Fruit fly (Drosophila melanogaster): ENCODE data around the gene Exo70.
A peak's percentile ranks its signal among the peaks of the same experiment; 100 is the strongest.

The Exo70 gene

dm6 chr3L:8374107-8374506, 37.5 kb upstream of the Exo70 start:
- no peak for TF ChIP-seq Pif1B (GFP tag; optimal IDR thresholded peaks at IDR 0.05)
- no peak for TF ChIP-seq CG15710 (tag; optimal IDR thresholded peaks at IDR 0.05)
- TF ChIP-seq Snoo (tag; optimal IDR thresholded peaks at IDR 0.05) = no peak
- TF ChIP-seq Ets98B (GFP tag; IDR thresholded peaks at IDR 0.05) = no peak
- TF ChIP-seq CG12605 (GFP tag; IDR thresholded peaks at IDR 0.05) = no peak
- no peak for TF ChIP-seq CG8301 (tag; optimal IDR thresholded peaks at IDR 0.05)
- TF ChIP-seq CG4496 (GFP tag; IDR thresholded peaks at IDR 0.05) = no peak
- no peak for TF ChIP-seq CG32121 (GFP tag; IDR thresholded peaks at IDR 0.05)
- TF ChIP-seq D1 (tag; optimal IDR thresholded peaks at IDR 0.05) = no peak
- TF ChIP-seq Pif1A (GFP tag; optimal IDR thresholded peaks at IDR 0.05) = no peak
- no peak for TF ChIP-seq fd96Ca (GFP tag; IDR thresholded peaks at IDR 0.05)
- no peak for TF ChIP-seq CG10348 (GFP tag; IDR thresholded peaks at IDR 0.05)

dm6 chr3L:8379161-8379560, 32.5 kb upstream of the Exo70 start:
- TF ChIP-seq CG10348 (GFP tag; IDR thresholded peaks at IDR 0.05) = no peak
- TF ChIP-seq Pif1B (GFP tag; optimal IDR thresholded peaks at IDR 0.05) = no peak
- no peak for TF ChIP-seq CG4496 (GFP tag; IDR thresholded peaks at IDR 0.05)
- no peak for TF ChIP-seq fd96Ca (GFP tag; IDR thresholded peaks at IDR 0.05)
- TF ChIP-seq rn (GFP tag; IDR thresholded peaks at IDR 0.05) = no peak
- TF ChIP-seq Pif1A (GFP tag; optimal IDR thresholded peaks at IDR 0.05) = no peak
- TF ChIP-seq CG9948 (tag; optimal IDR thresholded peaks at IDR 0.05) = no peak
- TF ChIP-seq CG34367 (tag; optimal IDR thresholded peaks at IDR 0.05) = no peak
- TF ChIP-seq CG12605 (GFP tag; IDR thresholded peaks at IDR 0.05) = no peak
- no peak for TF ChIP-seq CG15710 (tag; optimal IDR thresholded peaks at IDR 0.05)
- no peak for TF ChIP-seq CG17806 (tag; optimal IDR thresholded peaks at IDR 0.05)
- no peak for TF ChIP-seq EcR (GFP tag; optimal IDR thresholded peaks at IDR 0.05)
- no peak for TF ChIP-seq CG8301 (tag; optimal IDR thresholded peaks at IDR 0.05)
- no peak for TF ChIP-seq CG14655 (GFP tag; optimal IDR thresholded peaks at IDR 0.05)
- TF ChIP-seq gl (tag; optimal IDR thresholded peaks at IDR 0.05) = no peak

- peak; percentile 43 for TF ChIP-seq Pif1A (GFP tag; optimal IDR thresholded peaks at IDR 0.05)
- 0 out of 2 replicates have a peak, but pooled peaks have one; percentile 14 for TF ChIP-seq Ets98B (GFP tag; IDR thresholded peaks at IDR 0.05)
- peak; percentile 32 for TF ChIP-seq CG8301 (tag; optimal IDR thresholded peaks at IDR 0.05)
- TF ChIP-seq Pif1B (GFP tag; optimal IDR thresholded peaks at IDR 0.05) = peak; percentile 12
- TF ChIP-seq CG14655 (GFP tag; optimal IDR thresholded peaks at IDR 0.05) = peak; percentile 21
- TF ChIP-seq EcR (GFP tag; optimal IDR thresholded peaks at IDR 0.05) = no peak
- TF ChIP-seq CG34367 (tag; optimal IDR thresholded peaks at IDR 0.05) = no peak
- 0 out of 2 replicates have a peak, but pooled peaks have one; percentile 13 for TF ChIP-seq CG10348 (GFP tag; IDR thresholded peaks at IDR 0.05)
- TF ChIP-seq CG12605 (GFP tag; IDR thresholded peaks at IDR 0.05) = no peak
- TF ChIP-seq gl (tag; optimal IDR thresholded peaks at IDR 0.05) = no peak
- no peak for TF ChIP-seq CG17806 (tag; optimal IDR thresholded peaks at IDR 0.05)
- no peak for TF ChIP-seq rn (GFP tag; IDR thresholded peaks at IDR 0.05)
- no peak for TF ChIP-seq CG4496 (GFP tag; IDR thresholded peaks at IDR 0.05)
- TF ChIP-seq CG13204 (GFP tag; optimal IDR thresholded peaks at IDR 0.05) = no peak
- TF ChIP-seq CG9948 (tag; optimal IDR thresholded peaks at IDR 0.05) = no peak
- TF ChIP-seq Snoo (tag; optimal IDR thresholded peaks at IDR 0.05) = no peak
- TF ChIP-seq CG8159 (tag; optimal IDR thresholded peaks at IDR 0.05) = no peak
- TF ChIP-seq fd96Ca (GFP tag; IDR thresholded peaks at IDR 0.05) = peak; percentile 30; the same call in 1 of the 3 replicates
- TF ChIP-seq D1 (tag; optimal IDR thresholded peaks at IDR 0.05) = no peak
- no peak for TF ChIP-seq CG32121 (GFP tag; IDR thresholded peaks at IDR 0.05)
- TF ChIP-seq CG15710 (tag; optimal IDR thresholded peaks at IDR 0.05) = no peak
Measured at dm6 chr3L:8383968-8384367, 27.7 kb upstream of the Exo70 start.

- TF ChIP-seq gl (tag; optimal IDR thresholded peaks at IDR 0.05) (peak; percentile 44), EcR (GFP tag; optimal IDR thresholded peaks at IDR 0.05) (no peak), rn (GFP tag; IDR thresholded peaks at IDR 0.05) (no peak), CG15710 (tag; optimal IDR thresholded peaks at IDR 0.05) (peak; percentile 86), CG8159 (tag; optimal IDR thresholded peaks at IDR 0.05) (peak; percentile 90), CG13204 (GFP tag; optimal IDR thresholded peaks at IDR 0.05) (peak; percentile 54), Pif1A (GFP tag; optimal IDR thresholded peaks at IDR 0.05) (peak; percentile 86), fd96Ca (GFP tag; IDR thresholded peaks at IDR 0.05) (peak; percentile 79), CG17806 (tag; optimal IDR thresholded peaks at IDR 0.05) (peak; percentile 79), D1 (tag; optimal IDR thresholded peaks at IDR 0.05) (peak; percentile 69), CG34367 (tag; optimal IDR thresholded peaks at IDR 0.05) (peak; percentile 81), Ets98B (GFP tag; IDR thresholded peaks at IDR 0.05) (peak; percentile 64), CG32121 (GFP tag; IDR thresholded peaks at IDR 0.05) (peak; percentile 13; the same call in 1 of the 2 replicates), Snoo (tag; optimal IDR thresholded peaks at IDR 0.05) (peak; percentile 67), Pif1B (GFP tag; optimal IDR thresholded peaks at IDR 0.05) (peak; percentile 85), CG12605 (GFP tag; IDR thresholded peaks at IDR 0.05) (peak; percentile 63; the same call in 1 of the 2 replicates), CG8301 (tag; optimal IDR thresholded peaks at IDR 0.05) (peak; percentile 91), CG10348 (GFP tag; IDR thresholded peaks at IDR 0.05) (no peak), CG14655 (GFP tag; optimal IDR thresholded peaks at IDR 0.05) (peak; percentile 93), CG9948 (tag; optimal IDR thresholded peaks at IDR 0.05) (peak; percentile 86), CG4496 (GFP tag; IDR thresholded peaks at IDR 0.05) (peak; percentile 41; the same call in 2 of the 3 replicates)
Measured at dm6 chr3L:8385055-8385454, 26.6 kb upstream of the Exo70 start.

- TF ChIP-seq D1 (tag; optimal IDR thresholded peaks at IDR 0.05) (no peak), CG13204 (GFP tag; optimal IDR thresholded peaks at IDR 0.05) (no peak), fd96Ca (GFP tag; IDR thresholded peaks at IDR 0.05) (no peak), Snoo (tag; optimal IDR thresholded peaks at IDR 0.05) (no peak), CG12605 (GFP tag; IDR thresholded peaks at IDR 0.05) (no peak), CG8159 (tag; optimal IDR thresholded peaks at IDR 0.05) (no peak), CG8301 (tag; optimal IDR thresholded peaks at IDR 0.05) (no peak), CG17806 (tag; optimal IDR thresholded peaks at IDR 0.05) (no peak), Pif1B (GFP tag; optimal IDR thresholded peaks at IDR 0.05) (no peak)
Measured at dm6 chr3L:8391240-8391639, 20.4 kb upstream of the Exo70 start, which contains the start of gene Jon66Ci. Gene Jon66Ci (plus strand): TSS chr3L:8391540.

- TF ChIP-seq fd96Ca (GFP tag; IDR thresholded peaks at IDR 0.05) = no peak
- no peak for TF ChIP-seq Pif1A (GFP tag; optimal IDR thresholded peaks at IDR 0.05)
- no peak for TF ChIP-seq CG8159 (tag; optimal IDR thresholded peaks at IDR 0.05)
- no peak for TF ChIP-seq Snoo (tag; optimal IDR thresholded peaks at IDR 0.05)
- no peak for TF ChIP-seq CG4496 (GFP tag; IDR thresholded peaks at IDR 0.05)
- TF ChIP-seq CG12605 (GFP tag; IDR thresholded peaks at IDR 0.05) = no peak
- no peak for TF ChIP-seq CG8301 (tag; optimal IDR thresholded peaks at IDR 0.05)
- TF ChIP-seq rn (GFP tag; IDR thresholded peaks at IDR 0.05) = no peak
- TF ChIP-seq CG15710 (tag; optimal IDR thresholded peaks at IDR 0.05) = no peak
- TF ChIP-seq gl (tag; optimal IDR thresholded peaks at IDR 0.05) = no peak
- no peak for TF ChIP-seq CG34367 (tag; optimal IDR thresholded peaks at IDR 0.05)
Measured at dm6 chr3L:8393549-8393948, 18.1 kb upstream of the Exo70 start, which contains the start of gene Jon66Cii. Gene Jon66Cii (minus strand): TSS chr3L:8393649.
